Worm (Caenorhabditis elegans) whole organism, early embryonic: ENCODE measurements around the gene F14H12.17.

ENCODE experiments used
- B0310.2 ChIP-seq: sonication (generic microtip); optimal IDR thresholded peaks from 2 replicates; lab custom pipeline; 2016; ENCODE audit warnings: mild to moderate bottlenecking, missing genetic modification characterization, missing compliant biosample characterization
- F13C5.2 ChIP-seq: sonication (generic microtip); optimal IDR thresholded peaks from 2 replicates; lab custom pipeline; 2017; ENCODE audit warnings: mild to moderate bottlenecking, missing genetic modification characterization, inconsistent platforms, missing compliant biosample characterization
- aly-1 ChIP-seq: sonication (generic microtip); optimal IDR thresholded peaks from 2 replicates; lab custom pipeline; 2016; ENCODE audit warnings: missing genetic modification characterization, missing compliant biosample characterization
- ama-1 ChIP-seq: fragments of 150-350 bp; optimal IDR thresholded peaks from 2 replicates; lab custom pipeline; 2014
- ceh-13 ChIP-seq: fragments of 200-800 bp; sonication (Bioruptor generic); optimal IDR thresholded peaks from 2 replicates; lab custom pipeline; 2018; ENCODE audit warnings: mild to moderate bottlenecking, missing genetic modification characterization, missing compliant biosample characterization
- ceh-36 ChIP-seq: sonication (generic microtip); optimal IDR thresholded peaks from 2 replicates; lab custom pipeline; 2016; ENCODE audit warnings: missing genetic modification characterization, inconsistent platforms, missing compliant biosample characterization
- ets-7 ChIP-seq: sonication (generic microtip); optimal IDR thresholded peaks from 2 replicates; lab custom pipeline; 2016; ENCODE audit warnings: missing genotype, missing genetic modification characterization, missing compliant biosample characterization
- flt-1 ChIP-seq: fragments of 200-800 bp; sonication (Bioruptor generic); IDR thresholded peaks from 2 replicates; pipeline ENCODE4 v1.3.6; 2022; ENCODE audit warnings: missing genetic modification characterization, missing compliant biosample characterization
- hmbx-1 ChIP-seq: sonication (generic microtip); optimal IDR thresholded peaks from 2 replicates; lab custom pipeline; 2016; ENCODE audit warnings: mild to moderate bottlenecking, missing genetic modification characterization, missing compliant biosample characterization
- hmg-4 ChIP-seq: fragments of 200-800 bp; sonication (Bioruptor generic); optimal IDR thresholded peaks from 2 replicates; lab custom pipeline; 2018; ENCODE audit warnings: mild to moderate bottlenecking, missing genetic modification characterization, missing compliant biosample characterization
- hnd-1 ChIP-seq: sonication (generic microtip); optimal IDR thresholded peaks from 2 replicates; lab custom pipeline; 2016; ENCODE audit warnings: missing genetic modification characterization, missing compliant biosample characterization
- pes-1 ChIP-seq: fragments of 200-800 bp; sonication (Bioruptor generic); IDR thresholded peaks from 2 replicates; pipeline ENCODE4 v1.3.6; 2022; ENCODE audit warnings: missing genetic modification reagents, missing genetic modification characterization, missing compliant biosample characterization
- scrt-1 ChIP-seq: fragments of 200-800 bp; sonication (Bioruptor generic); IDR thresholded peaks from 2 replicates; pipeline ENCODE4 v1.3.6; 2022; ENCODE audit warnings: missing genetic modification characterization, missing compliant biosample characterization
- sea-1 ChIP-seq: fragments of 200-800 bp; sonication (Bioruptor generic); conservative IDR thresholded peaks from 2 replicates; pipeline ENCODE4 v1.3.6; 2022; ENCODE audit warnings: missing genetic modification characterization, missing compliant biosample characterization
- tbx-11 ChIP-seq: fragments of 200-800 bp; sonication (Bioruptor generic); IDR thresholded peaks from 2 replicates; pipeline ENCODE4 v1.3.6; 2022; ENCODE audit warnings: missing genetic modification characterization, missing compliant biosample characterization
- tbx-37 ChIP-seq: fragments of 200-800 bp; sonication (Bioruptor generic); conservative IDR thresholded peaks from 2 replicates; pipeline ENCODE4 v1.3.6; 2022; ENCODE audit warnings: missing genetic modification reagents, missing genetic modification characterization, missing compliant biosample characterization
- tra-4 ChIP-seq: sonication (generic microtip); optimal IDR thresholded peaks from 2 replicates; lab custom pipeline; 2017; ENCODE audit warnings: missing genetic modification characterization, missing compliant biosample characterization

F14H12.17 gene

DNA sequence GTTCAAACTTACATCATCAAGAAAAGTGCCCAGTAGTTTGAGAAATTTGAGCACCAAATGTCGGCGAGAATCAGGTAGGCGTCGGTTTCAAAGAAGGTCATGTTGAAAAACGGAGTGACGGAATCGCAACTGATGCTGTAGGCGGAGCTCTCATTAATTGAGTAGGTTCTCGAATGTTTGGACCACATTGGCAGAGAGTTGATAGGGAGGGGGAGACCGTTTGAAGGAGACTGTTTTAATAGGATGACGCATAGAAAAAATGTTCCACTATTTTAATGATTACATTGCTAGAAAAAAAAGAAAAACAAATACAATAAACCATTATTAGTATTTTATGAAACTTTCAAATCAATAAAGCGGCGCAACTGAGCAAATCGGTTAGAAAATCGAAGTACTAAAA, at the start of gene F14H12.17:
Gene F14H12.17, minus strand, starts transcription at position 101 of the 400 bp plus-strand sequence.
- no peak for TF ChIP-seq F13C5.2

DNA sequence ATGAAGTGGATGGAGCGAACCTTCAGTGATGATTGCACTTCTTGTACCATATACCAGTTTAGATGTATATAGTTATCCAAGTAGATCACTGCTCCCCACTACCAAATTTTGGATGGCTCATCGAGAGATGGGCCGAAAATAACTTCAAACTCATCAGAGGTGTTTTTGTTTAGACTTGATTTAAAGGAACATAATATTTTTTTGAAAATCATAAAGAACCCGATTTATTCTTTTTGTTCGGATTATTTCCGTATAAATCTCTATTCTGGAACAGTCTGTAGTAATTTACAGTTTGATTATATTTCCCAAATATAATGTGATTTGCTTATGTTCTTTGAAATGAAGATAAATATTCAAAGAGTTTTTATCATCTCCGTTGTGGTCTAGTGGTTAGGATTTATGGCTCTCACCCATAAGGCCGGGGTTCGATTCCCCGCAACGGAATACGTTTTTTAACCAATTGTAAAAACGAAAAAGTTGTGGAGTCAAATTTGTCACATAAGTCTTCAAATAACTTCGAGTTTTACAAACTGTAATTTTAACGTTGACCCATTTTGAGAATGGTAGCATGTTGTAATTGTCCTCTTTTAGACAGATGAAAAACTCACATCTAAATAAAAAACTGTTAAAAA, 47.3 kb upstream of the F14H12.17 start:
- no peak for TF ChIP-seq hnd-1 (tag; lab: Kevin White, UChicago)
- no peak for TF ChIP-seq F13C5.2
- no peak for TF ChIP-seq ceh-13

- no peak for TF ChIP-seq hnd-1 (tag; lab: Kevin White, UChicago)
- TF ChIP-seq tbx-37 (GFP tag; lab: Robert Waterston, UW) = no peak
- no peak for TF ChIP-seq F13C5.2
- TF ChIP-seq ceh-36 (tag; lab: Kevin White, UChicago) = no peak
- TF ChIP-seq ets-7 = no peak
- TF ChIP-seq ceh-13 = no peak
- no peak for TF ChIP-seq pes-1 (GFP tag; lab: Robert Waterston, UW)
- TF ChIP-seq B0310.2 (tag; lab: Kevin White, UChicago) = no peak
- TF ChIP-seq scrt-1 (GFP tag; lab: Robert Waterston, UW) = no peak
- no peak for TF ChIP-seq tbx-11 (GFP tag; lab: Robert Waterston, UW)
- no peak for TF ChIP-seq ama-1
- no peak for TF ChIP-seq hmg-4 (GFP tag; lab: Kevin White, UChicago)
- no peak for TF ChIP-seq flt-1
- no peak for TF ChIP-seq sea-1
- TF ChIP-seq aly-1 (tag; lab: Kevin White, UChicago) = no peak
- no peak for TF ChIP-seq tra-4 (tag; lab: Kevin White, UChicago)
- no peak for TF ChIP-seq hmbx-1
Measured at ce11 chrX:4409591-4410279, 46.6 kb upstream of the F14H12.17 start.

DNA sequence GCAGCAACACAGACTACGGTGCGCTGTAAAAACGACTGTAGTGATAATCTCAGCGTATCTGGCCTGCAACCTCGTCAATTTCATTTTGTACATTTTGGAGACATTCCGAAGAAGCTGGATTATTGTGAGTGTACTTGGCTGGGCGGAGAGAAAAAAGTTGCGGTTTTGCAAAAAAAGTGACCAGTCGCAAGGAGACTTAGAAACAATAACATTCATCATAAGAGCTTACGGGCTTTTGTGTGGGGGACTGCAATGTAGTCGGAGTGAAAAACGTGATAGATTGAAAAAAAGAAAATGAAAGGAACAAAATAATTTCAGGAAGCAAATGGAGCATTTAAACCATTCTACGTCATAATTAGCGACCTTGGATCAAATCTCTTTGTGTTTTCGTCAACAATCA, 45.4 kb upstream of the F14H12.17 start:
- TF ChIP-seq ceh-13 (no peak), ceh-36 (tag; lab: Kevin White, UChicago) (no peak), tbx-11 (GFP tag; lab: Robert Waterston, UW) (no peak), B0310.2 (tag; lab: Kevin White, UChicago) (no peak), F13C5.2 (no peak), hnd-1 (tag; lab: Kevin White, UChicago) (no peak), ets-7 (no peak), aly-1 (tag; lab: Kevin White, UChicago) (no peak), flt-1 (no peak), ama-1 (no peak), hmbx-1 (no peak), tbx-37 (GFP tag; lab: Robert Waterston, UW) (no peak), sea-1 (no peak)

DNA sequence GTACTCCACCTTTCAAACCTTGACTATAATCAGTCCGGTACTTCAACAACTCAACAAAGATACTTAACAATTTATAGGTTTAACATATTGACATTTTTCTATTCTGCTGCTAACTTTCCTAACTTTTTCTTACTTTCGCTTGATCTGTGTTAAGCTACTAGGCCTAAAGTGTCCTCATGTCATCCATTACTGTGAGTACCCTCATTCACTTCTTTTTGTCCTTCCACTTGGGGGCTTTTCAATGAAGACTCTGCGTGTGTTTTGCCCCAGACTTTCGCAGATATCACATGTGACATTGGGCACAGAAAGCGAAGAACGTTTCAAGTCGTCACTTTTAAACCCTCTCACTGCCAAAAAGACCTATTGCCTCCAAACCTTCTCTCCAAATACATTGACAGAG, 41.6 kb upstream of the F14H12.17 start:
- TF ChIP-seq hmbx-1 (no peak), ceh-13 (no peak), tbx-11 (GFP tag; lab: Robert Waterston, UW) (no peak), pes-1 (GFP tag; lab: Robert Waterston, UW) (no peak), F13C5.2 (no peak), ama-1 (no peak), aly-1 (tag; lab: Kevin White, UChicago) (no peak), ets-7 (no peak), sea-1 (no peak), scrt-1 (GFP tag; lab: Robert Waterston, UW) (no peak), tbx-37 (GFP tag; lab: Robert Waterston, UW) (no peak), ceh-36 (tag; lab: Kevin White, UChicago) (no peak), B0310.2 (tag; lab: Kevin White, UChicago) (no peak), flt-1 (no peak), hmg-4 (GFP tag; lab: Kevin White, UChicago) (no peak), tra-4 (tag; lab: Kevin White, UChicago) (no peak), hnd-1 (tag; lab: Kevin White, UChicago) (no peak)

DNA sequence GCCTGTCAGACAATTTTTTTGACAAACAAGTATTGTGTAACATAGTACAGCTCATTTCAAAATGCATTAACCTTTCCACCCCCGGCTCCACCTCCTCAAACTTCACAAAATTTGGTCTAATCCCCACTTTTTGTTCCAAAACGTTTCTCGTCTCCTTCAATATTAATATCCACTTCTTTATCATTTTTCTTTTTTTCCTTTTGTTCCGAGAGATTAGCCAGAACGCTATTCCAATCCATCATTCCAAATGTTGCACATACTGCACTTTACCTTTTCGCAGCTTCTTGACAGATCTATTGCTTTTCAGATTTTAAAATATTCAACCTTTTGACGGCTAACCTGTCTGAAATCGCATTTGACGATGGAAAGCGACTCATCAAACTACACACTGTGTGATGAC, 39.8 kb upstream of the F14H12.17 start, which contains the start of gene D1079.1:
Gene D1079.1, plus strand, starts transcription at position 301 of the 400 bp plus-strand sequence.
- no peak for TF ChIP-seq tra-4 (tag; lab: Kevin White, UChicago)
- no peak for TF ChIP-seq tbx-11 (GFP tag; lab: Robert Waterston, UW)
- no peak for TF ChIP-seq hmbx-1
- TF ChIP-seq hnd-1 (tag; lab: Kevin White, UChicago) = no peak
- no peak for TF ChIP-seq ets-7
- TF ChIP-seq scrt-1 (GFP tag; lab: Robert Waterston, UW) = no peak
- no peak for TF ChIP-seq tbx-37 (GFP tag; lab: Robert Waterston, UW)
- no peak for TF ChIP-seq B0310.2 (tag; lab: Kevin White, UChicago)
- no peak for TF ChIP-seq ceh-36 (tag; lab: Kevin White, UChicago)
- TF ChIP-seq aly-1 (tag; lab: Kevin White, UChicago) = no peak
- no peak for TF ChIP-seq pes-1 (GFP tag; lab: Robert Waterston, UW)
- TF ChIP-seq F13C5.2 = no peak

ce11 chrX:4400296-4400695, 37.2 kb upstream of the F14H12.17 start:
- TF ChIP-seq aly-1 (tag; lab: Kevin White, UChicago) (no peak), tra-4 (tag; lab: Kevin White, UChicago) (no peak), tbx-11 (GFP tag; lab: Robert Waterston, UW) (no peak), ets-7 (no peak), sea-1 (no peak), ama-1 (no peak), hnd-1 (tag; lab: Kevin White, UChicago) (no peak), hmg-4 (GFP tag; lab: Kevin White, UChicago) (no peak), B0310.2 (tag; lab: Kevin White, UChicago) (no peak), flt-1 (no peak), hmbx-1 (no peak), pes-1 (GFP tag; lab: Robert Waterston, UW) (no peak), ceh-36 (tag; lab: Kevin White, UChicago) (no peak), scrt-1 (GFP tag; lab: Robert Waterston, UW) (no peak), F13C5.2 (no peak), ceh-13 (no peak)
